Worm (Caenorhabditis elegans): ENCODE measurements around the gene B0303.7.

DNA sequence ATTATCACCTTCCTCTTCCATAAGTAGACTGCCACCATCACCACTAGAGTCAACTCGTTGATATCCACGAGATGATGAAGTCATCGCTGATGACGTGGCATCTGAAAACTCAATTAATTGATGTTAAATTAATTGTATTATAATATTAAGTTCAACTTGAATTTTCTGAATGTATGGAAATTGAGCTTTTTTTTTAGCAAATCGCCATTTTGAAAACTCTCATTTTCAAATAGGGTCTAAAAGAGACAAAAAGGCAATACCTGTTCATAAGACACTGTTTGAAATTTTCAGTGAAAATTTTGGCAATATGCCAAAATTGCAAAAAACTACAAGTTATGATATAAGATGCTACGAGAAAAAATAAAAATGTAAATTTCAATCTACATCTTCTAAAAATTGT lies 49.8 kb upstream of the B0303.7 start, which contains the start of gene twk-7:
- TF ChIP-seq R02D3.7 (tag; optimal IDR thresholded peaks at IDR 0.05) (no peak), unc-130 (GFP tag; optimal IDR thresholded peaks at IDR 0.05) (no peak)

Data from whole organism, L4 larva.